Worm (Caenorhabditis elegans) whole organism, L1 larva: ENCODE data around the gene F59A6.10.

Experiments
- alr-1 ChIP-seq: fragments of 200-800 bp; sonication (Bioruptor generic); optimal IDR thresholded peaks from 2 replicates; lab custom pipeline; 2018; ENCODE audit warnings: borderline replicate concordance, mild to moderate bottlenecking, missing genetic modification characterization, missing compliant biosample characterization
- aly-2 ChIP-seq: fragments of 150-350 bp; optimal IDR thresholded peaks from 2 replicates; lab custom pipeline; 2014; ENCODE audit warnings: missing biosample characterization, missing genetic modification characterization
- ceh-8 ChIP-seq: fragments of 200-800 bp; sonication (Bioruptor generic); optimal IDR thresholded peaks from 2 replicates; lab custom pipeline; 2018; ENCODE audit warnings: mild to moderate bottlenecking, missing genetic modification characterization, moderate library complexity, missing compliant biosample characterization
- ceh-88 ChIP-seq: fragments of 200-800 bp; sonication (Bioruptor generic); IDR thresholded peaks from 2 replicates; pipeline ENCODE4 v1.3.6; 2022; ENCODE audit warnings: missing genetic modification characterization, missing compliant biosample characterization
- dpl-1 ChIP-seq, 3 experiments: fragments of 150-350 bp in 2 of 3; sonication (generic microtip) in 1 of 3; optimal IDR thresholded peaks; 2 replicates each; lab custom pipeline; 2014 to 2017; ENCODE audit warnings: missing biosample characterization in 3 of 3, missing genetic modification characterization in 3 of 3, missing genetic modification reagents in 3 of 3
- fkh-10 ChIP-seq: sonication (generic microtip); optimal IDR thresholded peaks from 2 replicates; lab custom pipeline; 2017; ENCODE audit warnings: missing biosample characterization, missing genetic modification reagents, missing genetic modification characterization
- fos-1 ChIP-seq: fragments of 150-350 bp; optimal IDR thresholded peaks from 2 replicates; lab custom pipeline; 2014; ENCODE audit warnings: missing biosample characterization, missing genetic modification characterization
- hpl-2 ChIP-seq: fragments of 150-350 bp; optimal IDR thresholded peaks from 2 replicates; lab custom pipeline; 2014; ENCODE audit warnings: missing biosample characterization, missing genetic modification reagents, missing genetic modification characterization
- jun-1 ChIP-seq: fragments of 150-350 bp; optimal IDR thresholded peaks from 2 replicates; lab custom pipeline; 2014; ENCODE audit warnings: missing biosample characterization, missing genetic modification reagents, missing genetic modification characterization
- lin-15B ChIP-seq: fragments of 150-350 bp; sonication (generic microtip); optimal IDR thresholded peaks from 3 replicates; lab custom pipeline; 2014; ENCODE audit warnings: missing biosample characterization, missing genetic modification characterization
- lin-35 ChIP-seq, 2 experiments: fragments of 150-350 bp; optimal IDR thresholded peaks; 2 replicates each; lab custom pipeline; 2014; ENCODE audit warnings: missing biosample characterization in 2 of 2, missing genetic modification characterization in 2 of 2, missing genetic modification reagents in 2 of 2
- nhr-90 ChIP-seq: sonication (generic microtip); optimal IDR thresholded peaks from 2 replicates; lab custom pipeline; 2016; ENCODE audit warnings: mild to moderate bottlenecking, missing genetic modification characterization, missing compliant biosample characterization; ENCODE audit not compliant: poor library complexity
- rnt-1 ChIP-seq: sonication (generic microtip); optimal IDR thresholded peaks from 2 replicates; lab custom pipeline; 2016; ENCODE audit warnings: mild to moderate bottlenecking, missing genetic modification characterization, moderate library complexity, missing compliant biosample characterization

ce11 chrII:5019389-5020108 lies 15.8 kb downstream of the F59A6.10 start:
- TF ChIP-seq fos-1 (no peak), lin-15B (no peak), lin-35 (GFP tag; optimal IDR thresholded peaks at IDR 0.05; lab: Kevin White, UChicago) (no peak), fkh-10 (GFP tag; lab: Kevin White, UChicago) (no peak), nhr-90 (tag; lab: Kevin White, UChicago) (peak; percentile 24), rnt-1 (tag; lab: Kevin White, UChicago) (no peak), alr-1 (tag; lab: Kevin White, UChicago) (no peak), aly-2 (tag; lab: Kevin White, UChicago) (no peak), dpl-1 (GFP tag; optimal IDR thresholded peaks at IDR 0.05; lab: Kevin White, UChicago) (peak in 1 of 3 experiments; percentile 15), ceh-8 (GFP tag; lab: Kevin White, UChicago) (no peak), hpl-2 (no peak), ceh-88 (GFP tag; lab: Robert Waterston, UW) (0 out of 2 replicates have a peak, but pooled peaks have one; percentile 16), jun-1 (tag; lab: Kevin White, UChicago) (no peak)
